Fruit fly (Drosophila melanogaster) whole organism, embryonic: ENCODE measurements around the gene Acyp2.

Experiments used
- ATbp ChIP-seq: fragments of 200-800 bp; sonication (Bioruptor generic); optimal IDR thresholded peaks from 2 replicates; lab custom pipeline; 2017; ENCODE audit warnings: missing biosample characterization, mild to moderate bottlenecking, missing genetic modification characterization, missing genetic modification reagents
- CG10274 ChIP-seq: fragments of 200-800 bp; sonication (Bioruptor generic); optimal IDR thresholded peaks from 3 replicates; lab custom pipeline; 2017; ENCODE audit warnings: missing biosample characterization, mild to moderate bottlenecking, missing genetic modification characterization
- CG10431 ChIP-seq: fragments of 200-800 bp; sonication (Bioruptor generic); optimal IDR thresholded peaks from 3 replicates; lab custom pipeline; 2018; ENCODE audit warnings: missing biosample characterization, mild to moderate bottlenecking, missing genetic modification characterization
- CG12071 ChIP-seq: fragments of 200-800 bp; sonication (Bioruptor generic); optimal IDR thresholded peaks from 3 replicates; lab custom pipeline; 2018; ENCODE audit warnings: missing biosample characterization, mild to moderate bottlenecking, missing genetic modification characterization
- CG13287 ChIP-seq: fragments of 200-800 bp; sonication (Bioruptor generic); IDR thresholded peaks from 2 replicates; pipeline ENCODE4 v1.3.6; 2022; ENCODE audit warnings: missing biosample characterization, missing genetic modification characterization; ENCODE audit not compliant: partially characterized antibody
- CG14710 ChIP-seq: fragments of 200-800 bp; sonication (Bioruptor generic); optimal IDR thresholded peaks from 3 replicates; lab custom pipeline; 2019; ENCODE audit warnings: missing biosample characterization, mild to moderate bottlenecking, missing genetic modification characterization, moderate library complexity
- CG17568 ChIP-seq: fragments of 200-800 bp; sonication (Bioruptor generic); optimal IDR thresholded peaks from 2 replicates; lab custom pipeline; 2018; ENCODE audit warnings: missing biosample characterization, mild to moderate bottlenecking, missing genetic modification characterization, moderate library complexity
- CG17612 ChIP-seq: fragments of 200-800 bp; sonication (Bioruptor generic); IDR thresholded peaks from 2 replicates; pipeline ENCODE4 v1.3.6; 2022; ENCODE audit warnings: missing biosample characterization, missing genetic modification characterization
- CG2120 ChIP-seq: fragments of 200-800 bp; sonication (Bioruptor generic); optimal IDR thresholded peaks from 3 replicates; lab custom pipeline; 2016; ENCODE audit warnings: missing biosample characterization, missing genetic modification characterization
- CG31388 ChIP-seq: fragments of 200-800 bp; sonication (Bioruptor generic); optimal IDR thresholded peaks from 2 replicates; lab custom pipeline; 2016; ENCODE audit warnings: missing biosample characterization, missing genetic modification characterization
- CG3847 ChIP-seq: fragments of 200-800 bp; sonication (Bioruptor generic); IDR thresholded peaks from 2 replicates; pipeline ENCODE4 v1.3.6; 2022; ENCODE audit warnings: missing biosample characterization, missing genetic modification characterization
- CG9932 ChIP-seq: fragments of 200-800 bp; sonication (Bioruptor generic); IDR thresholded peaks from 2 replicates; pipeline ENCODE4 v1.3.6; 2022; ENCODE audit warnings: missing biosample characterization, missing genetic modification characterization
- Dfd ChIP-seq, 2 experiments: fragments of >200 bp; optimal IDR thresholded peaks; 2 replicates each; lab custom pipeline; 2017; ENCODE audit warnings: missing biosample characterization in 2 of 2, missing genetic modification characterization in 2 of 2
- Dip2 ChIP-seq: fragments of 200-800 bp; sonication (Bioruptor generic); IDR thresholded peaks from 2 replicates; pipeline ENCODE4 v1.3.6; 2022; ENCODE audit warnings: missing biosample characterization, missing genetic modification characterization
- Doc2 ChIP-seq: fragments of 200-800 bp; sonication (Bioruptor generic); IDR thresholded peaks from 2 replicates; pipeline ENCODE4 v1.3.6; 2022; ENCODE audit warnings: missing biosample characterization, missing genetic modification characterization
- GATAe ChIP-seq: fragments of 200-800 bp; sonication (Bioruptor generic); conservative IDR thresholded peaks from 2 replicates; pipeline ENCODE4 v1.3.6; 2022; ENCODE audit warnings: missing biosample characterization, missing genetic modification characterization
- Gsc ChIP-seq: fragments of 200-800 bp; sonication (Bioruptor generic); IDR thresholded peaks from 2 replicates; pipeline ENCODE4 v1.3.6; 2022; ENCODE audit warnings: missing biosample characterization, missing genetic modification characterization
- HLH3B ChIP-seq: fragments of 200-800 bp; sonication (Bioruptor generic); IDR thresholded peaks from 2 replicates; pipeline ENCODE4 v1.3.6; 2022; ENCODE audit warnings: missing biosample characterization, missing genetic modification characterization
- Hmx ChIP-seq: fragments of 200-800 bp; sonication (Bioruptor generic); optimal IDR thresholded peaks from 2 replicates; lab custom pipeline; 2016; ENCODE audit warnings: missing biosample characterization, missing genetic modification characterization
- NC2α ChIP-seq: fragments of 200-800 bp; sonication (Bioruptor generic); optimal IDR thresholded peaks from 2 replicates; lab custom pipeline; 2016; ENCODE audit warnings: missing biosample characterization, missing genetic modification characterization
- Sox100B ChIP-seq: fragments of 200-800 bp; sonication (Bioruptor generic); optimal IDR thresholded peaks from 3 replicates; lab custom pipeline; 2018; ENCODE audit warnings: missing biosample characterization, mild to moderate bottlenecking, missing genetic modification characterization
- Sry-δ ChIP-seq: fragments of 200-800 bp; sonication (Bioruptor generic); optimal IDR thresholded peaks from 2 replicates; lab custom pipeline; 2016; ENCODE audit warnings: missing biosample characterization, missing genetic modification characterization
- btn ChIP-seq: fragments of 200-800 bp; sonication (Bioruptor generic); optimal IDR thresholded peaks from 2 replicates; lab custom pipeline; 2016; ENCODE audit warnings: missing biosample characterization, missing genetic modification characterization
- dysf ChIP-seq: fragments of 200-800 bp; sonication (Bioruptor generic); IDR thresholded peaks from 3 replicates; pipeline ENCODE4 v1.3.6; 2022; ENCODE audit warnings: missing biosample characterization, missing genetic modification characterization
- fd3F ChIP-seq: fragments of 200-800 bp; sonication (Bioruptor generic); optimal IDR thresholded peaks from 2 replicates; lab custom pipeline; 2018; ENCODE audit warnings: missing biosample characterization, mild to moderate bottlenecking, missing genetic modification characterization, moderate library complexity
- hkb ChIP-seq, 2 experiments: fragments of 200-800 bp in 1 of 2; fragments of >200 bp in 1 of 2; sonication (Bioruptor generic) in 1 of 2; IDR thresholded peaks in 1 of 2; optimal IDR thresholded peaks in 1 of 2; 2 replicates each; pipeline versions ENCODE4 v1.3.6 to Lab custom; 2017 to 2022; ENCODE audit warnings: missing biosample characterization in 1 of 2, missing genetic modification characterization in 1 of 2
- maf-S ChIP-seq: fragments of 200-800 bp; sonication (Bioruptor generic); optimal IDR thresholded peaks from 2 replicates; lab custom pipeline; 2016; ENCODE audit warnings: missing biosample characterization, missing genetic modification characterization
- nom ChIP-seq: fragments of 200-800 bp; sonication (Bioruptor generic); optimal IDR thresholded peaks from 2 replicates; lab custom pipeline; 2017; ENCODE audit warnings: missing biosample characterization, missing genetic modification characterization, mild to moderate bottlenecking, moderate library complexity, missing genetic modification reagents
- pan ChIP-seq, 4 experiments: fragments of >200 bp in 3 of 4; fragments of 200-800 bp in 1 of 4; sonication (Bioruptor generic) in 1 of 4; optimal IDR thresholded peaks in 3 of 4; IDR thresholded peaks in 1 of 4; 2 replicates each; pipeline versions ENCODE4 v1.3.6 to Lab custom; 2017 to 2022; ENCODE audit warnings: missing biosample characterization in 2 of 4, missing genetic modification characterization in 2 of 4, mixed read lengths in 1 of 4
- pita ChIP-seq: fragments of 200-800 bp; sonication (Bioruptor generic); optimal IDR thresholded peaks from 2 replicates; lab custom pipeline; 2017; ENCODE audit warnings: missing biosample characterization, mild to moderate bottlenecking, missing genetic modification characterization
- rib ChIP-seq: fragments of 200-800 bp; sonication (Bioruptor generic); IDR thresholded peaks from 2 replicates; pipeline ENCODE4 v1.3.6; 2022; ENCODE audit warnings: missing biosample characterization, missing genetic modification characterization
- sug ChIP-seq: fragments of 200-800 bp; optimal IDR thresholded peaks from 2 replicates; lab custom pipeline; 2019; ENCODE audit warnings: missing biosample characterization, mild to moderate bottlenecking, missing genetic modification characterization, moderate library complexity
- tll ChIP-seq, 2 experiments: fragments of 200-800 bp in 1 of 2; fragments of >200 bp in 1 of 2; sonication (Bioruptor generic) in 1 of 2; optimal IDR thresholded peaks; 2 replicates each; lab custom pipeline; 2017 to 2019; ENCODE audit warnings: missing biosample characterization in 2 of 2, missing genetic modification characterization in 2 of 2, mild to moderate bottlenecking in 1 of 2, moderate library complexity in 1 of 2
- tup ChIP-seq: fragments of 200-800 bp; sonication (Bioruptor generic); optimal IDR thresholded peaks from 2 replicates; lab custom pipeline; 2016; ENCODE audit warnings: missing biosample characterization, mild to moderate bottlenecking, missing genetic modification characterization, moderate library complexity
- unc-4 ChIP-seq: fragments of 200-800 bp; sonication (Bioruptor generic); IDR thresholded peaks from 2 replicates; pipeline ENCODE4 v1.3.6; 2022; ENCODE audit warnings: missing biosample characterization, missing genetic modification characterization; ENCODE audit not compliant: partially characterized antibody

Gene Acyp2

DNA sequence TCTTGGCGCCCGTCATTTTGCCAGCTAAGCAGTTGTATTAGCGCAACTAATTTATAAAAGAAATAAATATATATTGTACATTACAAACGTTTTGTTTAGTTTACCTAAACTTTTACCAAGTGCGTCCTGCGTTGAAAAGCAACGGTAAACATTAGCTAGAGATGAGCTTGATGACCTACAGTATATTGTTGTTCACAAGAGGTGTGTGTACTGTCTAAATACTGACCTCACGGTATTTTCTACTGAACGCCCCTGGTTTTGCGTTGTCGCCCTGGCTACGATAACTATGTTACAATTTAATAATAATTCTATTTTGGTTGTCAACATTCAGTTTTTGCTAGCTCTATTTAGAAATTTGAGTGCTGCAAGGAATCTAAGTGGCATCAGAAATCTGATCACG is at the start of gene Acyp2 (continued):
- TF ChIP-seq CG14710 (tag; lab: Kevin White, UChicago) = peak; percentile 47
- TF ChIP-seq unc-4 (GFP tag; lab: Robert Waterston, UW) = peak; percentile 56; the same call in 1 of the 2 replicates
- no peak for TF ChIP-seq tll (GFP tag; optimal IDR thresholded peaks at IDR 0.05; lab: Kevin White, UChicago)
- TF ChIP-seq Gsc = no peak
- no peak for TF ChIP-seq GATAe
- TF ChIP-seq fd3F = no peak
- TF ChIP-seq CG10274 = no peak
- TF ChIP-seq Dip2 (GFP tag; lab: Robert Waterston, UW) = no peak

DNA sequence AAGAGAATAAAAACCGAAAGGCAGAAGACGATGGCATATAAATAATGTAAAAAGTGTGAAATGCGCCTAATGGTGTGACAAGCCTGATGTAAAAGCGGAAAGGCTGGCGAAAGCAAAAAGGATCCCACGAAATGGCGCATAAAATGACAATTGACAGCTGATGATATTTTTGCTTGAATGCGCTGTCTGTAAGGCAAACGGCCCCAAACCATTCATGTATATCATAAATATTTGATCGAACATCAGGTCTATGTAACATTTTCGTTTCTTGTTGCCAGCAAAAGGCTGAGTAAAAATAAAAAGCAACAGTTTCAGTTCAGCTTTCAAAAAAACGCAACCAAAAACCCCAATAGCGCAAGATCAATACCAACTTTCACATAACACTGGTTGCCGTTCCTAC is 48.1 kb upstream of the Acyp2 start, which contains the start of gene CG4520:
TSS of gene CG4520 (plus strand) at position 301 of the 400 bp plus-strand sequence.
- TF ChIP-seq pita = no peak
- TF ChIP-seq CG17568 = no peak
- no peak for TF ChIP-seq btn (GFP tag; lab: Kevin White, UChicago)
- TF ChIP-seq ATbp (GFP tag; lab: Kevin White, UChicago) = no peak
- TF ChIP-seq NC2α (GFP tag; lab: Kevin White, UChicago) = no peak
- no peak for TF ChIP-seq rib (GFP tag; lab: Robert Waterston, UW)
- TF ChIP-seq Sry-δ (GFP tag; lab: Kevin White, UChicago) = no peak
- TF ChIP-seq CG13287 (GFP tag; lab: Robert Waterston, UW) = no peak

DNA sequence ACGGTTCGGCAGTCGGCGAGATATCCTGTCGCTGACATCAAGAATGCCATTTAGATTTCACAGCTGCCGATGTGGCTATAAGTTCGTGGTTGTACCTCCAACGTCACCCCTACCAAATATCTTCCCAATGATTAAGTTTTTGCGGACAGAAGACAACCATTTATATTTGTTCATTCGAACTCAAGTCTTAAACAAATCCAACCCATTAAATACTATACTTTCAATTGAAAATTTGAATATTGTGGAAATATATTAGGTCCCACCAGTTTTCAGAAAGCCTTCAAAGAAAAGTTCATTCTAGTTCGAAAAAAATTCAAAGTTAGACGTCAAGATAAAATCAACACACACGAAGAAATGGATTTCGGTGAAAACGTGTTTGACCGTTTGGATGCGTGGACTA is 29.7 kb upstream of the Acyp2 start, which contains the start of gene CG12784:
TSS of gene CG12784 (plus strand) at position 301 of the 400 bp plus-strand sequence.
- no peak for TF ChIP-seq CG12071 (GFP tag; lab: Kevin White, UChicago)
- no peak for TF ChIP-seq CG31388 (GFP tag; lab: Kevin White, UChicago)
- TF ChIP-seq sug (tag; lab: Kevin White, UChicago) = no peak
- TF ChIP-seq HLH3B (GFP tag; lab: Robert Waterston, UW) = no peak
- TF ChIP-seq CG9932 (GFP tag; lab: Robert Waterston, UW) = no peak
- no peak for TF ChIP-seq Sox100B
- TF ChIP-seq CG10431 (GFP tag; lab: Kevin White, UChicago) = no peak
- TF ChIP-seq pan (optimal IDR thresholded peaks at IDR 0.05; lab: Kevin White, UChicago) = no peak
- TF ChIP-seq pan (GFP tag; optimal IDR thresholded peaks at IDR 0.05 in 1 of 2, IDR thresholded peaks at IDR 0.05 in 1 of 2) = no peak
- no peak for TF ChIP-seq CG3847 (GFP tag; lab: Robert Waterston, UW)
- TF ChIP-seq dysf = no peak
- TF ChIP-seq Doc2 (GFP tag; lab: Robert Waterston, UW) = no peak
- TF ChIP-seq maf-S (GFP tag; lab: Kevin White, UChicago) = no peak

DNA sequence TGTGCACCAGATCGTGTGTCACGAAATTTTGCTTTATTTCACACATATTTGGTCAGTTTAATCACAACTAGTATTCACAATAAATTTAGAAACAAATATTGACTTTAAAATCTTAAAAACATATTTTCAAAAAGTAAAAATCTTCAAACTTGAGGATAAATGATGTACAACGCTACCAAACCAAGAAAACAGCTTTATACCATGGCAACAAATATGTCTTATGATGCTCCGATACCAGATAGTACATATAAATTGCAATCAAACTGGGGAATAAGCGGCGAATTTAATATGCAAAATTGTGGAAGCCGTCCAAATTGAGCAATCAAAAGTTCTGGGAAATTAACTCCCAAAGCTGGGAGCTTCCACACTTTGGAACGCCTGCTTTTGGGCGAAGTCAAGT is 25.1 kb upstream of the Acyp2 start, which contains the start of gene CG5623:
TSS of gene CG5623 (minus strand) at position 101 of the 400 bp plus-strand sequence.
- TF ChIP-seq tup (GFP tag; lab: Kevin White, UChicago) (no peak), CG2120 (GFP tag; lab: Kevin White, UChicago) (no peak), CG17612 (GFP tag; lab: Robert Waterston, UW) (no peak), nom (GFP tag; lab: Kevin White, UChicago) (no peak)
- TF ChIP-seq, all 482 proteins: peak for 0

DNA sequence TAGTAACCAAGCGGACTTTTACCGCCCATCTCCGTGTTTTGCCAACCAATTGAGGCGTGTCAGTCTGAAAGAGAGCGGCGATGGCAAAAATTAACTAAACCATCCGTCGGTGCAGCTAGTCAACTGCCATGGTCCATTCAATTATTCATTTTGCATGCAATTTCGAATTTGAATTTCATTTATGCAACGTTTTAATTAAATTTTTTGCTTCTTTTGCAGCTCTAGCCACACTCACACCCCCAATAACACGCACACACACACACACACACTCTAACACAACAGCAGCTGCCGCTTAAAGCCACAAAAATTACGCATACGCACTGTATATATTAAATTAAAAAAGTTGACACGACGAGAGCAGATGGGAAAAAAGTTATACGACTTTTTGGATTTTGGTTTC is 23.6 kb upstream of the Acyp2 start:
- TF ChIP-seq Dfd (GFP tag; optimal IDR thresholded peaks at IDR 0.05; lab: Kevin White, UChicago) = peak in 1 of 2 experiments; percentile 58
- TF ChIP-seq hkb (optimal IDR thresholded peaks at IDR 0.05; lab: Kevin White, UChicago) = no peak
- no peak for TF ChIP-seq hkb (GFP tag; IDR thresholded peaks at IDR 0.05; lab: Robert Waterston, UW)
- no peak for TF ChIP-seq Hmx (GFP tag; lab: Kevin White, UChicago)
